Worm (Caenorhabditis elegans): ENCODE measurements around the gene T25D1.3.
A peak's percentile ranks its signal among the peaks of the same experiment; 100 is the strongest.

- TF ChIP-seq nhr-237 (tag; optimal IDR thresholded peaks at IDR 0.05) (no peak), C16A3.4 (tag; optimal IDR thresholded peaks at IDR 0.05) (no peak), irx-1 (tag; optimal IDR thresholded peaks at IDR 0.05) (no peak), sptf-1 (tag; optimal IDR thresholded peaks at IDR 0.05) (no peak), unc-98 (GFP tag; IDR thresholded peaks at IDR 0.05) (no peak), ces-1 (GFP tag; optimal IDR thresholded peaks at IDR 0.05) (no peak), nhr-77 (tag; optimal IDR thresholded peaks at IDR 0.05) (no peak), snpc-4 (tag; optimal IDR thresholded peaks at IDR 0.05) (peak; percentile 48), mdl-1 (tag; optimal IDR thresholded peaks at IDR 0.05) (no peak), lin-35 (GFP tag; optimal IDR thresholded peaks at IDR 0.05) (no peak), egl-27 (tag; optimal IDR thresholded peaks at IDR 0.05) (no peak)
Measured at ce11 chrX:16545641-16546040, 40.2 kb downstream of the T25D1.3 start.
